Fruit fly (Drosophila melanogaster) whole organism, prepupa: ENCODE results near the gene SCCRO.

Source experiments
- Blimp-1 ChIP-seq: fragments of 200-800 bp; sonication (Bioruptor generic); optimal IDR thresholded peaks from 3 replicates; lab custom pipeline; 2017; ENCODE audit warnings: missing biosample characterization, missing genetic modification characterization, mild to moderate bottlenecking, moderate library complexity, missing genetic modification reagents
- CG11294 ChIP-seq: fragments of 200-800 bp; sonication (Bioruptor generic); IDR thresholded peaks from 2 replicates; pipeline ENCODE4 v1.3.6; 2022; ENCODE audit warnings: missing biosample characterization, missing genetic modification characterization
- CG11762 ChIP-seq: fragments of 200-800 bp; sonication (Bioruptor generic); optimal IDR thresholded peaks from 3 replicates; lab custom pipeline; 2016; ENCODE audit warnings: missing biosample characterization, missing genetic modification characterization; ENCODE audit not compliant: insufficient read depth
- CG1621 ChIP-seq: fragments of 200-800 bp; sonication (Bioruptor generic); optimal IDR thresholded peaks from 3 replicates; lab custom pipeline; 2018; ENCODE audit warnings: missing biosample characterization, mild to moderate bottlenecking, missing genetic modification characterization
- CG3032 ChIP-seq: fragments of 200-800 bp; optimal IDR thresholded peaks from 2 replicates; lab custom pipeline; 2019; ENCODE audit warnings: missing biosample characterization, mild to moderate bottlenecking, missing genetic modification characterization, moderate library complexity
- CG31627 ChIP-seq: fragments of 200-800 bp; sonication (Bioruptor generic); optimal IDR thresholded peaks from 3 replicates; lab custom pipeline; 2016; ENCODE audit warnings: missing biosample characterization, missing genetic modification characterization
- CG32006 ChIP-seq: fragments of 200-800 bp; sonication (Bioruptor generic); optimal IDR thresholded peaks from 3 replicates; lab custom pipeline; 2017; ENCODE audit warnings: missing biosample characterization, mild to moderate bottlenecking, missing genetic modification characterization
- CG34406 ChIP-seq: fragments of 200-800 bp; sonication (Bioruptor generic); optimal IDR thresholded peaks from 3 replicates; lab custom pipeline; 2016; ENCODE audit warnings: missing biosample characterization, missing genetic modification characterization
- CG4318 ChIP-seq: fragments of 200-800 bp; sonication (Bioruptor generic); optimal IDR thresholded peaks from 3 replicates; lab custom pipeline; 2017; ENCODE audit warnings: missing biosample characterization, mild to moderate bottlenecking, missing genetic modification characterization
- CG6163 ChIP-seq: fragments of 200-800 bp; sonication (Bioruptor generic); IDR thresholded peaks from 3 replicates; pipeline ENCODE4 v1.3.6; 2022; ENCODE audit warnings: missing biosample characterization, missing genetic modification characterization
- CG6276 ChIP-seq: fragments of 200-800 bp; sonication (Bioruptor generic); optimal IDR thresholded peaks from 2 replicates; lab custom pipeline; 2017; ENCODE audit warnings: missing biosample characterization, mild to moderate bottlenecking, missing genetic modification characterization
- CG6808 ChIP-seq: fragments of 200-800 bp; sonication (Bioruptor generic); optimal IDR thresholded peaks from 3 replicates; lab custom pipeline; 2017; ENCODE audit warnings: missing biosample characterization, missing genetic modification characterization, mild to moderate bottlenecking, moderate library complexity, missing genetic modification reagents
- CG6854 ChIP-seq: fragments of 200-800 bp; sonication (Bioruptor generic); optimal IDR thresholded peaks from 2 replicates; lab custom pipeline; 2017; ENCODE audit warnings: missing biosample characterization, mild to moderate bottlenecking, missing genetic modification characterization
- CG8632 ChIP-seq: fragments of 200-800 bp; sonication (Bioruptor generic); optimal IDR thresholded peaks from 3 replicates; lab custom pipeline; 2016; ENCODE audit warnings: missing biosample characterization, missing genetic modification characterization
- Eip75B ChIP-seq: fragments of 200-800 bp; sonication (Bioruptor generic); optimal IDR thresholded peaks from 3 replicates; lab custom pipeline; 2016; ENCODE audit warnings: missing biosample characterization, missing genetic modification characterization
- Eip78C ChIP-seq: fragments of 200-800 bp; sonication (Bioruptor generic); peaks from one replicate; lab custom pipeline; 2016; ENCODE audit warnings: missing biosample characterization, missing genetic modification characterization
- Ets21C ChIP-seq: fragments of 200-800 bp; sonication (Bioruptor generic); optimal IDR thresholded peaks from 3 replicates; lab custom pipeline; 2016; ENCODE audit warnings: missing biosample characterization, missing genetic modification characterization
- Gug ChIP-seq: fragments of 200-800 bp; sonication (Bioruptor generic); IDR thresholded peaks from 2 replicates; pipeline ENCODE4 v1.3.6; 2022; ENCODE audit warnings: missing biosample characterization, missing genetic modification characterization
- Hr38 ChIP-seq: sonication (Bioruptor generic); optimal IDR thresholded peaks from 2 replicates; lab custom pipeline; 2016; ENCODE audit warnings: missing biosample characterization, missing genetic modification characterization
- Hr4 ChIP-seq: fragments of 200-800 bp; sonication (Bioruptor generic); optimal IDR thresholded peaks from 3 replicates; lab custom pipeline; 2016; ENCODE audit warnings: missing biosample characterization, missing genetic modification characterization
- Met ChIP-seq: fragments of 200-800 bp; sonication (Bioruptor generic); optimal IDR thresholded peaks from 3 replicates; lab custom pipeline; 2016; ENCODE audit warnings: missing biosample characterization, missing genetic modification characterization
- Sox15 ChIP-seq: fragments of 200-800 bp; sonication (Bioruptor generic); optimal IDR thresholded peaks from 3 replicates; lab custom pipeline; 2016; ENCODE audit warnings: missing biosample characterization, missing genetic modification characterization
- acj6 ChIP-seq: fragments of 200-800 bp; sonication (Bioruptor generic); optimal IDR thresholded peaks from 3 replicates; lab custom pipeline; 2016; ENCODE audit warnings: missing biosample characterization, missing genetic modification characterization
- cyc ChIP-seq: fragments of 200-800 bp; sonication (Bioruptor generic); optimal IDR thresholded peaks from 3 replicates; lab custom pipeline; 2016; ENCODE audit warnings: missing biosample characterization, missing genetic modification characterization
- dac ChIP-seq: fragments of 200-800 bp; sonication (Bioruptor generic); optimal IDR thresholded peaks from 2 replicates; lab custom pipeline; 2017; ENCODE audit warnings: missing biosample characterization, mild to moderate bottlenecking, missing genetic modification characterization
- dsx ChIP-seq: fragments of 200-800 bp; optimal IDR thresholded peaks from 3 replicates; lab custom pipeline; 2019; ENCODE audit warnings: missing biosample characterization, mild to moderate bottlenecking, missing genetic modification characterization, moderate library complexity; ENCODE audit not compliant: poor library complexity, severe bottlenecking
- eg ChIP-seq: fragments of 200-800 bp; sonication (Bioruptor generic); IDR thresholded peaks from 3 replicates; pipeline ENCODE4 v1.3.6; 2022; ENCODE audit warnings: missing biosample characterization, missing genetic modification characterization
- esn ChIP-seq: fragments of 200-800 bp; sonication (Bioruptor generic); optimal IDR thresholded peaks from 2 replicates; lab custom pipeline; 2016; ENCODE audit warnings: missing biosample characterization, mild to moderate bottlenecking, missing genetic modification characterization, moderate library complexity
- lz ChIP-seq: fragments of 200-800 bp; sonication (Bioruptor generic); optimal IDR thresholded peaks from 3 replicates; lab custom pipeline; 2016; ENCODE audit warnings: missing biosample characterization, missing genetic modification characterization
- net ChIP-seq: fragments of 200-800 bp; sonication (Bioruptor generic); optimal IDR thresholded peaks from 3 replicates; lab custom pipeline; 2016; ENCODE audit warnings: missing biosample characterization, missing genetic modification characterization
- pdm3 ChIP-seq: fragments of 200-800 bp; sonication (Bioruptor generic); optimal IDR thresholded peaks from 3 replicates; lab custom pipeline; 2016; ENCODE audit warnings: missing biosample characterization, missing genetic modification characterization
- salr ChIP-seq, 2 experiments: fragments of 200-800 bp; sonication (Bioruptor generic); optimal IDR thresholded peaks; 3 replicates each; lab custom pipeline; 2016 to 2018; ENCODE audit warnings: missing biosample characterization in 2 of 2, missing genetic modification characterization in 2 of 2, mild to moderate bottlenecking in 1 of 2
- spab ChIP-seq: fragments of 200-800 bp; sonication (Bioruptor generic); optimal IDR thresholded peaks from 2 replicates; lab custom pipeline; 2017; ENCODE audit warnings: missing biosample characterization, mild to moderate bottlenecking, missing genetic modification characterization, missing genetic modification reagents
- ss ChIP-seq, 2 experiments: fragments of 200-800 bp; sonication (Bioruptor generic); optimal IDR thresholded peaks; 2 replicates in 1 of 2; 3 replicates in 1 of 2; lab custom pipeline; 2017 to 2018; ENCODE audit warnings: mild to moderate bottlenecking in 2 of 2, missing biosample characterization in 2 of 2, missing genetic modification characterization in 2 of 2, moderate library complexity in 1 of 2
- svp ChIP-seq: fragments of 200-800 bp; sonication (Bioruptor generic); peaks from one replicate; lab custom pipeline; 2016; ENCODE audit warnings: missing biosample characterization, missing genetic modification characterization

SCCRO gene

DNA sequence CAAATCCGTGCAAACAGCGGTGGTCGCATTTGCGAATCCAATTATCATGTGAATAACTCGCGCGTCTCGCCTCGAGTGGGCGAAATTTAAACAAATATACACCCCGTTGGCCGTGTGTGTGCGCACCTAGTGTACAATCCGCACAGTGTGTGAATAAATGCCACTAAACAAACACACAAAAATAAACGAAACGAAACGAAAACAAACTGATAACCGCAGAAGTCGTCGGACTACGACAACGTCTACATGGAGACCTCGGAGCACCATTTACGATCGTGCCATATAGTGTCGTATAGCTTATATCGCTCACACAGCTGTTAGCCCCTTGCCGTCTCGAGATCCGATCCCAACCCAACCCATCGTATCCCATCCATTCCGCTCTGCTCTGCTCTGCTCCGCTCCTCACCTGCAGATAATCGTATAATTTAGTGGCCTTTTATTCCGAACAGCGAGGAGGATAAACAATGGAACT lies 3.3 kb downstream of the SCCRO start (continued):
- TF ChIP-seq cyc (GFP tag; lab: Kevin White, UChicago), result no peak
- TF ChIP-seq CG3032 (tag; lab: Kevin White, UChicago), result no peak
- TF ChIP-seq spab, result no peak
- TF ChIP-seq esn (GFP tag; lab: Kevin White, UChicago), result peak; percentile 6
- no peak for TF ChIP-seq Met (GFP tag; lab: Kevin White, UChicago)
- TF ChIP-seq acj6 (GFP tag; lab: Kevin White, UChicago), result no peak
- TF ChIP-seq dac, result no peak
- no peak for TF ChIP-seq dsx
- peak; percentile 84 for TF ChIP-seq Eip78C (GFP tag; lab: Kevin White, UChicago)
- no peak for TF ChIP-seq salr (GFP tag; optimal IDR thresholded peaks at IDR 0.05; lab: Kevin White, UChicago)
- no peak for TF ChIP-seq CG4318 (GFP tag; lab: Kevin White, UChicago)
- no peak for TF ChIP-seq lz (GFP tag; lab: Kevin White, UChicago)
- no peak for TF ChIP-seq CG31627 (GFP tag; lab: Kevin White, UChicago)
- no peak for TF ChIP-seq Eip75B (GFP tag; lab: Kevin White, UChicago)
- no peak for TF ChIP-seq CG6808 (GFP tag; lab: Kevin White, UChicago)
- TF ChIP-seq CG34406 (GFP tag; lab: Kevin White, UChicago), result peak; percentile 38
- peak; percentile 61; the same call in 2 of the 3 replicates for TF ChIP-seq CG6163 (GFP tag; lab: Robert Waterston, UW)
- TF ChIP-seq Ets21C (GFP tag; lab: Kevin White, UChicago), result no peak
- no peak for TF ChIP-seq CG1621 (tag; lab: Kevin White, UChicago)
- no peak for TF ChIP-seq Gug (GFP tag; lab: Robert Waterston, UW)
- TF ChIP-seq CG8632 (GFP tag; lab: Kevin White, UChicago), result no peak
- TF ChIP-seq CG11762 (GFP tag; lab: Kevin White, UChicago), result no peak
- TF ChIP-seq CG11294 (GFP tag; lab: Robert Waterston, UW), result no peak
- TF ChIP-seq CG32006 (GFP tag; lab: Kevin White, UChicago), result no peak
- peak in 1 of 2 experiments; percentile 32 for TF ChIP-seq ss (GFP tag; optimal IDR thresholded peaks at IDR 0.05; lab: Kevin White, UChicago)
- TF ChIP-seq Hr4, result no peak
- TF ChIP-seq svp (GFP tag; lab: Kevin White, UChicago), result peak; percentile 65
- TF ChIP-seq eg, result peak; percentile 6; the same call in 1 of the 3 replicates
- TF ChIP-seq CG6276, result no peak
- peak; percentile 13 for TF ChIP-seq CG6854 (GFP tag; lab: Kevin White, UChicago)
- TF ChIP-seq pdm3 (GFP tag; lab: Kevin White, UChicago), result no peak
- TF ChIP-seq, all 60 proteins: peak for 14

DNA sequence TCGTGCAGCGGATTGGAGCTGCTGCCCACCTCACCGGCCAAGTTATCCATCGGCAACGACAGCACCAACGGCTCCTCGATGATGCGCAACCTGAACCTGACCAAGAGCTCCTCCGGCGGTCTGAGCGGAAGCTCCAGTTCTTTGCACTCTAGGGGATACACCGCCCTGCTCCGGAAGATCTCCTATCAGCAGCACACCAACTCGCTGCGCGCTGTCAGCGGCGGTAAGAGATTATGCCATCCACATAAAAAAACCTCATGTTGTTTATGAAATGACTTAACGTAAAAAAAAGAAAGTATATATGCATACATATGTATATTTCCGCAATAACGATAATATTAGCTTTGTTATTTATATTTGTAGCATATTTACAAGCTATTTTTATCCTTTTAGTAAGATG lies 5.5 kb downstream of the SCCRO start:
- TF ChIP-seq svp (GFP tag; lab: Kevin White, UChicago) (peak; percentile 84), acj6 (GFP tag; lab: Kevin White, UChicago) (no peak)

DNA sequence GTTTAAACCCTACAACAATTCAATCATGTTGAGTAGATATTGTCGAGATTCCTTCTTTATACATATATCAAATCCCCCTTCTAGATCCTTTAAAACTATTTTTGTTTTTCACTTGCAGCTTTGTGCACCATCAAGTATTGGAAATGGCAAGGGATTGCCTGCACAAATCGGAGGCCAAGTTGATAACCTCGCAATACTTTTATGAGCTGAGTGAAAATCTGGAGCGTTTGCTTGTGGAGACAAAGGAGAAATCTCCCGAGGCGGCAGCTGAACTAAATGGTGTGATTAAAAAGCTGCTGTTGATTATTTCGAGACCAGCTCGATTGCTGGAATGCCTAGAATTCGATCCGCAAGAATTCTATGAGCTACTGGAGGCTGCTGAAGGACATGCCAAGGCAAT lies 7.3 kb downstream of the SCCRO start:
- TF ChIP-seq svp (GFP tag; lab: Kevin White, UChicago) (peak; percentile 94), Gug (GFP tag; lab: Robert Waterston, UW) (no peak)

DNA sequence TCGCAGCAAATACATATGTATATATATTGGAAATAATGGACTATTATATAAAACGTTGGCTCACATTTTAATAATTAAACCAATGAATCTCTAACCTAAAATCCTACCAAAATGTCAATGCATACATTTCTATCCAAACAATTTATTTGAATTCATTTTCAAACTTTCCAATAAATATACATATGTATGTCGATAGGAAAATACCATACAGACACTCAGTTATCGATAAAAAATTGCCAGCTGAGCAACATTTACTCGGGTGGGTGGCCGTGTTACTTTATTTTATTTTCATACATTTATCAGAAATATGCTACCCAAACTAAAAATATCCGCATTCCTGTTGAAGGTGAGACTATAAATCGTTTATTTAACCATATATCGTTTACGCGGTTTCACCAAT lies 13.1 kb downstream of the SCCRO start, which contains the start of gene Ufsp2:
Ufsp2 (plus strand) TSS at position 214 of the 400 bp plus-strand sequence.
- TF ChIP-seq cyc (GFP tag; lab: Kevin White, UChicago) (no peak), Ets21C (GFP tag; lab: Kevin White, UChicago) (no peak), Sox15 (GFP tag; lab: Kevin White, UChicago) (no peak), Met (GFP tag; lab: Kevin White, UChicago) (no peak), Blimp-1 (no peak), spab (no peak), dac (no peak), Eip75B (GFP tag; lab: Kevin White, UChicago) (no peak), net (no peak), Hr38 (no peak), CG6808 (GFP tag; lab: Kevin White, UChicago) (no peak)
- TF ChIP-seq, all 60 proteins: peak for 0
